Worm (Caenorhabditis elegans) whole organism, young adult: Measurements from ENCODE around the gene F36H5.12.

Experiments
- mes-4 ChIP-seq: sonication (generic microtip); optimal IDR thresholded peaks from 2 replicates; lab custom pipeline; 2016; ENCODE audit warnings: missing genotype, missing genetic modification characterization, missing compliant biosample characterization
- pha-4 ChIP-seq: fragments of 150-350 bp; sonication (generic microtip); optimal IDR thresholded peaks from 2 replicates; lab custom pipeline; 2014; ENCODE audit warnings: missing biosample characterization, missing genetic modification reagents, missing genetic modification characterization

DNA sequence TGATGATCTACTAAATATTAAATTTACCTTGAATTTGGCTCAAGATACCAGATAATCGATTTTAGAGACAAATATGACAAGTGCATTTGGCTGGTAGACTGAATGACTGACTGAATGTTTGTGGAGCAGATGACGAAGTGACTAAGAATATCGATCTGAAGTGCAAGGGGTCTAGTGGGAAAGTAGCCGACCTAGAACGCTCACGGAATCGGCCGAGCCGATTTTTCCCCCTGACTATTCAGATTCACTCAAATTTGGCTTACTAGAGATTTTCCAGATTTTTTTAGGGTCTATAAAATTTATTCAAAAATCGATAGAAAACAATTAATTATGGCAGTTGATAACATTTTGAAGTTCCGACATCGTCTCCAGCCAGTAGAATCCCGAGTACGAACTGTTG lies 48.1 kb upstream of the F36H5.12 start, which contains the start of gene fbxc-26:
- TF ChIP-seq mes-4 (tag; lab: Kevin White, UChicago) (no peak), pha-4 (tag; lab: Kevin White, UChicago) (no peak)
